Fruit fly (Drosophila melanogaster): ENCODE data around the gene CG10979.

The CG10979 gene

dm6 chr3R:5832345-5832981 is 38.0 kb downstream of the CG10979 start (continued):
- TF ChIP-seq Hey (tag; optimal IDR thresholded peaks at IDR 0.05) (peak; percentile 85), oc (tag; optimal IDR thresholded peaks at IDR 0.05) (no peak), ham (GFP tag; IDR thresholded peaks at IDR 0.05) (no peak), grn (GFP tag; optimal IDR thresholded peaks at IDR 0.05) (peak; percentile 75), CG31224 (GFP tag; IDR thresholded peaks at IDR 0.05) (no peak), NFAT (GFP tag; IDR thresholded peaks at IDR 0.05) (0 out of 2 replicates have a peak, but pooled peaks have one; percentile 10), CG1233 (GFP tag; optimal IDR thresholded peaks at IDR 0.05) (no peak), CG4854 (GFP tag; optimal IDR thresholded peaks at IDR 0.05) (no peak), sens (GFP tag) (no peak), CG34376 (GFP tag; optimal IDR thresholded peaks at IDR 0.05) (peak; percentile 86), Bgb (GFP tag; IDR thresholded peaks at IDR 0.05; ENCODE audit: partially characterized antibody) (no peak), Bdp1 (GFP tag; optimal IDR thresholded peaks at IDR 0.05) (no peak), CrebB (tag; optimal IDR thresholded peaks at IDR 0.05) (no peak), CG7987 (GFP tag; optimal IDR thresholded peaks at IDR 0.05) (peak; percentile 49), Vsx1 (GFP tag; optimal IDR thresholded peaks at IDR 0.05) (peak; percentile 24), CG18599 (GFP tag; optimal IDR thresholded peaks at IDR 0.05) (peak; percentile 53), dmrt99B (tag; optimal IDR thresholded peaks at IDR 0.05) (no peak), CG10274 (GFP tag; optimal IDR thresholded peaks at IDR 0.05) (no peak), HLHmδ (GFP tag; optimal IDR thresholded peaks at IDR 0.05) (no peak)

dm6 chr3R:5833948-5834504 is 39.5 kb downstream of the CG10979 start:
- TF ChIP-seq CG7786 (GFP tag; optimal IDR thresholded peaks at IDR 0.05): no peak
- TF ChIP-seq slp2 (GFP tag; optimal IDR thresholded peaks at IDR 0.05): no peak
- no peak for TF ChIP-seq dmrt11E (tag; optimal IDR thresholded peaks at IDR 0.05)
- TF ChIP-seq Sry-δ (GFP tag; optimal IDR thresholded peaks at IDR 0.05): peak; percentile 2
- no peak for TF ChIP-seq CG14710 (tag; optimal IDR thresholded peaks at IDR 0.05)
- TF ChIP-seq CG11560 (tag; IDR thresholded peaks at IDR 0.05): no peak
- TF ChIP-seq CG11504 (tag; optimal IDR thresholded peaks at IDR 0.05): no peak
- TF ChIP-seq CG6791 (GFP tag; IDR thresholded peaks at IDR 0.05; ENCODE audit: partially characterized antibody): no peak
- no peak for TF ChIP-seq ranshi (GFP tag; IDR thresholded peaks at IDR 0.05)
- TF ChIP-seq Adf1 (GFP tag; IDR thresholded peaks at IDR 0.05): no peak
- peak; percentile 44 for TF ChIP-seq dmrt99B (tag; optimal IDR thresholded peaks at IDR 0.05)
- TF ChIP-seq CG3065 (GFP tag; optimal IDR thresholded peaks at IDR 0.05): no peak
- 0 out of 2 replicates have a peak, but pooled peaks have one; percentile 28 for TF ChIP-seq al (GFP tag; IDR thresholded peaks at IDR 0.05)
- no peak for TF ChIP-seq gro (GFP tag; optimal IDR thresholded peaks at IDR 0.05)
- no peak for TF ChIP-seq gsb (GFP tag; IDR thresholded peaks at IDR 0.05)
- TF ChIP-seq chinmo (GFP tag; IDR thresholded peaks at IDR 0.05; ENCODE audit: partially characterized antibody): no peak
- TF ChIP-seq Med (GFP tag): peak; percentile 83
- TF ChIP-seq sima (GFP tag; optimal IDR thresholded peaks at IDR 0.05): no peak
- no peak for TF ChIP-seq Trl (optimal IDR thresholded peaks at IDR 0.05)
- TF ChIP-seq Trl (GFP tag; optimal IDR thresholded peaks at IDR 0.05): no peak
- TF ChIP-seq slbo (GFP tag; IDR thresholded peaks at IDR 0.05): 0 out of 2 replicates have a peak, but pooled peaks have one; percentile 14
- TF ChIP-seq CG15011 (GFP tag; optimal IDR thresholded peaks at IDR 0.05): no peak
- no peak for TF ChIP-seq fd64A (GFP tag; optimal IDR thresholded peaks at IDR 0.05)
- TF ChIP-seq CG12942 (GFP tag; optimal IDR thresholded peaks at IDR 0.05): no peak
- peak; percentile 49; the same call in 1 of the 2 replicates for TF ChIP-seq Ptx1 (GFP tag; IDR thresholded peaks at IDR 0.05)
- no peak for TF ChIP-seq Rx (GFP tag; IDR thresholded peaks at IDR 0.05)
- no peak for TF ChIP-seq klu (GFP tag; IDR thresholded peaks at IDR 0.05)
- peak; percentile 25 for TF ChIP-seq CG2120 (GFP tag; optimal IDR thresholded peaks at IDR 0.05)
- TF ChIP-seq CG4820 (GFP tag; optimal IDR thresholded peaks at IDR 0.05): peak; percentile 9
- TF ChIP-seq CG9609 (GFP tag; optimal IDR thresholded peaks at IDR 0.05): no peak
- TF ChIP-seq Hmx (GFP tag; optimal IDR thresholded peaks at IDR 0.05): no peak
- TF ChIP-seq CG17912 (GFP tag; optimal IDR thresholded peaks at IDR 0.05): no peak
